Worm (Caenorhabditis elegans) whole organism, L2 larva: ENCODE data around the gene C05D9.9.

Experiments
- C34F6.9 ChIP-seq: fragments of 150-350 bp; optimal IDR thresholded peaks from 2 replicates; lab custom pipeline; 2014; ENCODE audit warnings: missing biosample characterization, missing genetic modification characterization
- F13H6.1 ChIP-seq: sonication (generic microtip); optimal IDR thresholded peaks from 2 replicates; lab custom pipeline; 2016; ENCODE audit warnings: missing genetic modification characterization, missing compliant biosample characterization
- R02D3.7 ChIP-seq: fragments of 150-350 bp; optimal IDR thresholded peaks from 2 replicates; lab custom pipeline; 2014; ENCODE audit warnings: missing biosample characterization, missing genetic modification characterization
- Y55F3AM.14 ChIP-seq: fragments of 200-800 bp; sonication (Bioruptor generic); optimal IDR thresholded peaks from 2 replicates; lab custom pipeline; 2018; ENCODE audit warnings: mild to moderate bottlenecking, missing genetic modification characterization, missing compliant biosample characterization
- ZK546.5 ChIP-seq: sonication (generic microtip); optimal IDR thresholded peaks from 2 replicates; lab custom pipeline; 2017; ENCODE audit warnings: missing biosample characterization, missing genetic modification characterization
- alr-1 ChIP-seq: fragments of 150-350 bp; optimal IDR thresholded peaks from 2 replicates; lab custom pipeline; 2014; ENCODE audit warnings: missing biosample characterization, missing genetic modification characterization
- aly-2 ChIP-seq: fragments of 150-350 bp; optimal IDR thresholded peaks from 2 replicates; lab custom pipeline; 2014; ENCODE audit warnings: missing biosample characterization, missing genetic modification characterization
- ama-1 ChIP-seq: fragments of 150-350 bp; optimal IDR thresholded peaks from 2 replicates; lab custom pipeline; 2018; ENCODE audit warnings: inconsistent platforms
- blmp-1 ChIP-seq: sonication (generic microtip); optimal IDR thresholded peaks from 2 replicates; lab custom pipeline; 2017; ENCODE audit warnings: missing genetic modification characterization, mild to moderate bottlenecking, missing compliant biosample characterization, antibody characterized with exemption, moderate library complexity; ENCODE audit not compliant: insufficient read depth
- ceh-16 ChIP-seq: fragments of 150-350 bp; optimal IDR thresholded peaks from 2 replicates; lab custom pipeline; 2014; ENCODE audit warnings: missing biosample characterization, missing genetic modification characterization
- ceh-82 ChIP-seq: fragments of 150-350 bp; optimal IDR thresholded peaks from 2 replicates; lab custom pipeline; 2014; ENCODE audit warnings: missing biosample characterization, missing genetic modification characterization
- crh-2 ChIP-seq: sonication (generic microtip); optimal IDR thresholded peaks from 2 replicates; lab custom pipeline; 2017; ENCODE audit warnings: missing biosample characterization, missing genetic modification characterization
- dmd-4 ChIP-seq: sonication (generic microtip); optimal IDR thresholded peaks from 2 replicates; lab custom pipeline; 2017; ENCODE audit warnings: missing biosample characterization, missing genetic modification characterization
- egl-27 ChIP-seq: sonication (generic microtip); optimal IDR thresholded peaks from 3 replicates; lab custom pipeline; 2017; ENCODE audit warnings: missing biosample characterization, missing genetic modification reagents, missing genetic modification characterization
- elt-1 ChIP-seq: fragments of 150-350 bp; optimal IDR thresholded peaks from 2 replicates; lab custom pipeline; 2014; ENCODE audit warnings: missing biosample characterization, missing genetic modification characterization
- elt-3 ChIP-seq: sonication (generic microtip); optimal IDR thresholded peaks from 2 replicates; lab custom pipeline; 2017; ENCODE audit warnings: missing biosample characterization, missing genetic modification characterization
- fos-1 ChIP-seq: fragments of 150-350 bp; optimal IDR thresholded peaks from 2 replicates; lab custom pipeline; 2014; ENCODE audit warnings: missing biosample characterization, missing genetic modification characterization
- gmeb-1 ChIP-seq: fragments of 150-350 bp; optimal IDR thresholded peaks from 2 replicates; lab custom pipeline; 2014; ENCODE audit warnings: missing biosample characterization, missing genetic modification characterization
- lin-11 ChIP-seq: fragments of 150-350 bp; sonication (generic microtip); optimal IDR thresholded peaks from 2 replicates; lab custom pipeline; 2014; ENCODE audit warnings: missing biosample characterization, missing genetic modification characterization, inconsistent platforms, mixed read lengths
- lin-13 ChIP-seq: fragments of 150-350 bp; optimal IDR thresholded peaks from 2 replicates; lab custom pipeline; 2014; ENCODE audit warnings: missing biosample characterization, missing genetic modification reagents, missing genetic modification characterization
- lin-39 ChIP-seq: fragments of 150-350 bp; optimal IDR thresholded peaks from 2 replicates; lab custom pipeline; 2014; ENCODE audit warnings: missing biosample characterization, missing genetic modification reagents, missing genetic modification characterization
- lsy-2 ChIP-seq, 2 experiments: fragments of 150-350 bp in 1 of 2; sonication (generic microtip) in 1 of 2; optimal IDR thresholded peaks; 2 replicates each; lab custom pipeline; 2014 to 2017; ENCODE audit warnings: missing biosample characterization in 2 of 2, missing genetic modification characterization in 2 of 2
- mab-5 ChIP-seq: fragments of 150-350 bp; optimal IDR thresholded peaks from 2 replicates; lab custom pipeline; 2014; ENCODE audit warnings: missing biosample characterization, missing genetic modification characterization
- mbf-1 ChIP-seq: sonication (generic microtip); optimal IDR thresholded peaks from 2 replicates; lab custom pipeline; 2017; ENCODE audit warnings: missing biosample characterization, missing genetic modification characterization
- mdl-1 ChIP-seq, 2 experiments: fragments of 150-350 bp in 1 of 2; sonication (generic microtip) in 1 of 2; optimal IDR thresholded peaks; 2 replicates each; lab custom pipeline; 2017; ENCODE audit warnings: missing biosample characterization in 2 of 2, missing genetic modification characterization in 2 of 2
- nhr-10 ChIP-seq: sonication (generic microtip); optimal IDR thresholded peaks from 2 replicates; lab custom pipeline; 2017; ENCODE audit warnings: missing biosample characterization, missing genetic modification characterization
- nhr-11 ChIP-seq: fragments of 150-350 bp; optimal IDR thresholded peaks from 2 replicates; lab custom pipeline; 2014; ENCODE audit warnings: missing biosample characterization, missing genetic modification characterization
- nhr-12 ChIP-seq: fragments of 150-350 bp; optimal IDR thresholded peaks from 2 replicates; lab custom pipeline; 2014; ENCODE audit warnings: missing biosample characterization, missing genetic modification characterization
- nhr-129 ChIP-seq: fragments of 150-350 bp; optimal IDR thresholded peaks from 2 replicates; lab custom pipeline; 2014; ENCODE audit warnings: missing biosample characterization, missing genetic modification characterization
- nhr-21 ChIP-seq: fragments of 150-350 bp; optimal IDR thresholded peaks from 2 replicates; lab custom pipeline; 2014; ENCODE audit warnings: missing biosample characterization, missing genetic modification characterization
- nhr-23 ChIP-seq: fragments of 150-350 bp; optimal IDR thresholded peaks from 2 replicates; lab custom pipeline; 2014; ENCODE audit warnings: missing biosample characterization, missing genetic modification reagents, missing genetic modification characterization
- nhr-25 ChIP-seq: fragments of 150-350 bp; sonication (generic microtip); optimal IDR thresholded peaks from 3 replicates; lab custom pipeline; 2014; ENCODE audit warnings: missing biosample characterization, missing genetic modification characterization
- nhr-6 ChIP-seq: fragments of 150-350 bp; optimal IDR thresholded peaks from 2 replicates; lab custom pipeline; 2014; ENCODE audit warnings: missing biosample characterization, missing genetic modification characterization
- nhr-77 ChIP-seq: fragments of 150-350 bp; optimal IDR thresholded peaks from 2 replicates; lab custom pipeline; 2014; ENCODE audit warnings: missing biosample characterization, missing genetic modification characterization
- peb-1 ChIP-seq: fragments of 150-350 bp; optimal IDR thresholded peaks from 2 replicates; lab custom pipeline; 2014; ENCODE audit warnings: missing biosample characterization, missing genetic modification characterization
- sem-4 ChIP-seq: fragments of 150-350 bp; optimal IDR thresholded peaks from 2 replicates; lab custom pipeline; 2014; ENCODE audit warnings: missing biosample characterization, missing genetic modification reagents, missing genetic modification characterization
- skn-1 ChIP-seq: sonication (generic microtip); optimal IDR thresholded peaks from 2 replicates; lab custom pipeline; 2017; ENCODE audit warnings: missing biosample characterization, missing genetic modification characterization
- sma-3 ChIP-seq: sonication (generic microtip); optimal IDR thresholded peaks from 2 replicates; lab custom pipeline; 2016; ENCODE audit warnings: missing genetic modification reagents, missing genetic modification characterization, missing compliant biosample characterization
- sma-9 ChIP-seq, 2 experiments: fragments of 150-350 bp in 1 of 2; sonication (generic microtip) in 1 of 2; optimal IDR thresholded peaks; 2 replicates each; lab custom pipeline; 2014 to 2016; ENCODE audit warnings: missing genetic modification characterization in 2 of 2, mild to moderate bottlenecking in 1 of 2, missing biosample characterization in 1 of 2, missing compliant biosample characterization in 1 of 2, missing genetic modification reagents in 1 of 2, moderate library complexity in 1 of 2
- snpc-4 ChIP-seq: fragments of 150-350 bp; optimal IDR thresholded peaks from 2 replicates; lab custom pipeline; 2014; ENCODE audit warnings: missing biosample characterization, missing genetic modification characterization
- unc-39 ChIP-seq: fragments of 150-350 bp; optimal IDR thresholded peaks from 2 replicates; lab custom pipeline; 2014; ENCODE audit warnings: missing biosample characterization, missing genetic modification characterization
- unc-55 ChIP-seq: fragments of 150-350 bp; sonication (generic microtip); optimal IDR thresholded peaks from 3 replicates; lab custom pipeline; 2014; ENCODE audit warnings: missing biosample characterization, missing genetic modification reagents, missing genetic modification characterization
- unc-62 ChIP-seq: fragments of 150-350 bp; optimal IDR thresholded peaks from 2 replicates; lab custom pipeline; 2014; ENCODE audit warnings: missing biosample characterization, missing genetic modification reagents, missing genetic modification characterization
- zag-1 ChIP-seq: fragments of 150-350 bp; optimal IDR thresholded peaks from 2 replicates; lab custom pipeline; 2014; ENCODE audit warnings: missing biosample characterization, missing genetic modification characterization
- ztf-1 ChIP-seq: fragments of 200-800 bp; sonication (Bioruptor generic); conservative IDR thresholded peaks from 2 replicates; pipeline ENCODE4 v1.3.6; 2022; ENCODE audit warnings: missing genetic modification characterization, missing compliant biosample characterization
- ztf-11 ChIP-seq: sonication (generic microtip); optimal IDR thresholded peaks from 2 replicates; lab custom pipeline; 2017; ENCODE audit warnings: missing biosample characterization, missing genetic modification characterization
- ztf-4 ChIP-seq: fragments of 150-350 bp; optimal IDR thresholded peaks from 2 replicates; lab custom pipeline; 2014; ENCODE audit warnings: missing biosample characterization, missing genetic modification characterization

The C05D9.9 gene

DNA sequence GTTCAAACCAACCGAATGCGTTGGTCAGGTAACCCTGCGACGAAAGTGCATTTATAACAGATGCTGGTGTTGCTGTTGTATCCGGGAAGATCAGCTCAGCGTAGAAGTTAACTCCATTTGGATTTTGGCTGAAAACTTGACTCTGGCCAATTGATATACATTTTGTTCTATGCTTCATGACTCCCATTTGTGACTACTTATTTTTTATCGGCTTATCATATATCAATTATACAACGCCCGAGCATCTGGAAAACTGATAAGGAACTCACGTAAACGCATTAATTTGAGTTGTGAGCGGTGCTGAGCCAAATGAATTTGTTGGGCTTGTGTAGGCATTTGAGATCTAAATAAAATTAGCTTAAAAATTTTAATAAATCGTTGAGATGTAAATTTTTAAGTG, 23.3 kb upstream of the C05D9.9 start:
- TF ChIP-seq C34F6.9 (tag; lab: Kevin White, UChicago) (no peak), F13H6.1 (tag; lab: Kevin White, UChicago) (no peak), ztf-11 (tag; lab: Kevin White, UChicago) (no peak), fos-1 (tag; lab: Kevin White, UChicago) (peak; percentile 40), nhr-6 (no peak)
- TF ChIP-seq, all 48 proteins: peak for 1

DNA sequence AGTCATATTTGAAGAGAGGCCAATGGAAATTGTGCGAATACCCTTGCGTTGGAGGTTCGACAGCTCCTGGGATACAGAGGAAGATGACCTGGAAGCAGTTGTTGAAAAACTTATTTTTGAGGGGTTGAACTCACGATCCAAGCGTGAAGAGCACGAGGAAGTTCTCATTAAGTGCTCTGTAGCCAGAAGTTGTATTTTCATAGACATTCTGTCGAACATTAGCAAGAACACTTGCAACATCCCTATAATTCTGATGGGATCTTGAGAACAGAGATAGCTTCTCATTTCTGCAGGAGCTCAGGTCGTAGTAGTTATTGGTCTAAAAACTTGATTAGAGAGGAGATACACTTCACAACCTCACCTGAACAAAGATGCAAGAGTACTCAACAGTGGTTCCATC, 17.6 kb upstream of the C05D9.9 start:
- no peak for TF ChIP-seq mbf-1 (tag; lab: Kevin White, UChicago)
- TF ChIP-seq lin-13 (GFP tag; lab: Kevin White, UChicago), result no peak
- TF ChIP-seq mab-5, result no peak
- no peak for TF ChIP-seq elt-3 (tag; lab: Kevin White, UChicago)
- TF ChIP-seq nhr-25 (tag; lab: Kevin White, UChicago), result no peak
- no peak for TF ChIP-seq nhr-129
- TF ChIP-seq ZK546.5, result no peak
- no peak for TF ChIP-seq sma-3 (GFP tag; lab: Kevin White, UChicago)
- TF ChIP-seq egl-27 (tag; lab: Kevin White, UChicago), result no peak
- no peak for TF ChIP-seq ztf-4 (tag; lab: Kevin White, UChicago)
- no peak for TF ChIP-seq unc-39 (tag; lab: Kevin White, UChicago)
- no peak for TF ChIP-seq ceh-82 (tag; lab: Kevin White, UChicago)
- TF ChIP-seq C34F6.9 (tag; lab: Kevin White, UChicago), result no peak
- no peak for TF ChIP-seq lsy-2 (tag; optimal IDR thresholded peaks at IDR 0.05; lab: Kevin White, UChicago)

DNA sequence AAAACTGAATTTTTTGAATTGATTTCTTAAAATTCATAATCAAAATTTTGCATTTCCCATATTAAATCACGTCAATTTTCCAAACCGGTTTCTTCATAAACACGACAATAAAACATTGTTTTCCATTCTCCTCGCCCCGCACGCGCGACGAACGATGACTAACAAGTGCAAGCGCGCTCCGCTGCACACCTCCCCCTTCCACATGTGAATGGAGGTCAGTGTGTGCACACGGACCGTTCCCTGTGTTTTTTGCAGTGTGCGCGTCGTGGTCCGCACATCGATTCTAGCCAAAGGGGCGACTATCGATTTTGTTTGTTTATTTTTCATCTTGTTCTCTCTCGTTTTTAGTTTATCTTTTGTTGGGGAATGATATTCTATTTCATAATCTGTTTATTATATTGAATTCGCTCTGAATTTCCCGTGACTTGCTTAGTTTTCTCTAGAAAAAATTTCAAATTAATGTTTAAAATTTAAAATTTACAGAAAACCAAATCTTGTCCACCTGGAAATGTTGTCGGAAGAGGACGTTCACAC, 4.5 kb upstream of the C05D9.9 start, which contains the start of gene snx-1:
Gene snx-1 (plus strand): TSS at position 484 of the 534 bp plus-strand sequence.
- TF ChIP-seq nhr-129 (peak; percentile 61), nhr-77 (no peak), lin-39 (tag; lab: Kevin White, UChicago) (no peak), nhr-6 (no peak), peb-1 (tag; lab: Kevin White, UChicago) (no peak), crh-2 (tag; lab: Kevin White, UChicago) (peak; percentile 49), elt-1 (tag; lab: Kevin White, UChicago) (no peak), egl-27 (tag; lab: Kevin White, UChicago) (no peak), lin-11 (tag; lab: Kevin White, UChicago) (peak; percentile 0), mdl-1 (tag; optimal IDR thresholded peaks at IDR 0.05; lab: Kevin White, UChicago) (peak in 1 of 2 experiments; percentile 68), alr-1 (tag; lab: Kevin White, UChicago) (no peak), nhr-10 (tag; lab: Kevin White, UChicago) (no peak), R02D3.7 (no peak), skn-1 (tag; lab: Kevin White, UChicago) (no peak), sma-9 (GFP tag; optimal IDR thresholded peaks at IDR 0.05; lab: Kevin White, UChicago) (peak; percentile 5), sma-9 (tag; optimal IDR thresholded peaks at IDR 0.05; lab: Kevin White, UChicago) (no peak), ceh-16 (tag; lab: Kevin White, UChicago) (peak; percentile 18), lsy-2 (tag; optimal IDR thresholded peaks at IDR 0.05; lab: Kevin White, UChicago) (peak in 1 of 2 experiments; percentile 24), fos-1 (tag; lab: Kevin White, UChicago) (peak; percentile 94), unc-55 (GFP tag; lab: Kevin White, UChicago) (peak; percentile 55), nhr-23 (tag; lab: Kevin White, UChicago) (no peak), ztf-11 (tag; lab: Kevin White, UChicago) (no peak), F13H6.1 (tag; lab: Kevin White, UChicago) (peak; percentile 23), nhr-21 (tag; lab: Kevin White, UChicago) (no peak), blmp-1 (no peak), elt-3 (tag; lab: Kevin White, UChicago) (no peak), dmd-4 (tag; lab: Kevin White, UChicago) (no peak), nhr-12 (no peak), unc-62 (GFP tag; lab: Kevin White, UChicago) (no peak), nhr-11 (tag; lab: Kevin White, UChicago) (no peak), ZK546.5 (no peak), nhr-25 (tag; lab: Kevin White, UChicago) (peak; percentile 21), lin-13 (GFP tag; lab: Kevin White, UChicago) (no peak), snpc-4 (tag; lab: Kevin White, UChicago) (no peak), sem-4 (tag; lab: Kevin White, UChicago) (no peak), zag-1 (no peak), mab-5 (no peak), ceh-82 (tag; lab: Kevin White, UChicago) (no peak), C34F6.9 (tag; lab: Kevin White, UChicago) (peak; percentile 54), unc-39 (tag; lab: Kevin White, UChicago) (no peak), Y55F3AM.14 (GFP tag; lab: Kevin White, UChicago) (no peak), mbf-1 (tag; lab: Kevin White, UChicago) (no peak), ztf-1 (no peak), aly-2 (tag; lab: Kevin White, UChicago) (no peak), ama-1 (lab: Kevin White, UChicago) (no peak), ztf-4 (tag; lab: Kevin White, UChicago) (no peak), gmeb-1 (tag; lab: Kevin White, UChicago) (peak; percentile 30)
